Worm (Caenorhabditis elegans): ENCODE results near the gene ttbk-2.2.
"Not testable (repeated sequence)": the region's sequence is repeated elsewhere in the genome, so short reads cannot be mapped to it uniquely, and the experiment has no call there.

The ttbk-2.2 gene

DNA sequence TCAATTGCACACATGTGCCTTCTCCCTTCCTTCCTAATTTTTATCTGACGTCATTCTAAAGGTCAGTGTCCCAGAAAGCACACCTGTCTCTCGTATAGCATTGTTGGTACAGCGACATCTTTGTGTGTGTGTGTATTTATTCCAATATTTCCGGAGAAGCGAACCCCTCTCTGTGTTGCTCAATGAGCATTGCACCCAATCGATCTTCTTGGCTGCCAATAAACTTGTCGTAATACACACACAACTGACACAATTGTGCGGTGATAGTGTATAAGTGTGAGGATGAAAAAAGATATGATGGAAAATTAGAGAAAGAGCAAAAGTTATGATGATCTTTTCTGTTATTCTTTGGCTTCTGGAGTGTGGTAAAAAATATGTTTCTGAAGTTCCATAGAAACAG lies 9.8 kb upstream of the ttbk-2.2 start:
- TF ChIP-seq daf-16 (GFP tag; optimal IDR thresholded peaks at IDR 0.05) (peak in 1 of 2 experiments; percentile 60), daf-16 (tag; optimal IDR thresholded peaks at IDR 0.05) (no peak), unc-39 (tag; optimal IDR thresholded peaks at IDR 0.05) (no peak), fkh-10 (GFP tag; optimal IDR thresholded peaks at IDR 0.05) (no peak), mes-2 (tag; optimal IDR thresholded peaks at IDR 0.05; ENCODE audit: poor library complexity, severe bottlenecking) (no peak)

DNA sequence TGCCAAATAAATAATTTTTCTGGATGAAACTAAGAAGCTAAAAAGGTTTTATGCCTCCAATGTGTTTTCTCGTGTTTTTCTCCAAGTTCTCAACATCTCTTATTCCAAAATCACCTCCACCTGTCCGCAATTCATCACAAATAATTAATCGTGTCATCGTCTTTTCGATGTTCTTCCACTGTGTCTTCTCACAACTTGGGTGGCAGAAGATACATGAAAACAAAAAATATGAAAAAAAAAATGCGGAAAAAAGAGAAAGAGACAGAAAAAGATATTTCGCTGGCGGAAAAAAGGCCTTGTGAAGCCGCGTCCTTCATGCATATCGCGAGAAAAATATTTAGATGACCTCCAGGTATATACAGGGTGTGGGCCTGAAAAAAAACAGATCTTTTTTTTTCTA lies 7.0 kb upstream of the ttbk-2.2 start:
- TF ChIP-seq lin-29 (GFP tag; IDR thresholded peaks at IDR 0.05) (no peak), snpc-4 (tag; optimal IDR thresholded peaks at IDR 0.05) (no peak), unc-62 (GFP tag; optimal IDR thresholded peaks at IDR 0.05 in 1 of 2) (peak in 1 of 2 experiments; percentile 16), unc-62 (tag; optimal IDR thresholded peaks at IDR 0.05) (no peak), Y5F2A.4 (GFP tag; optimal IDR thresholded peaks at IDR 0.05) (no peak)

DNA sequence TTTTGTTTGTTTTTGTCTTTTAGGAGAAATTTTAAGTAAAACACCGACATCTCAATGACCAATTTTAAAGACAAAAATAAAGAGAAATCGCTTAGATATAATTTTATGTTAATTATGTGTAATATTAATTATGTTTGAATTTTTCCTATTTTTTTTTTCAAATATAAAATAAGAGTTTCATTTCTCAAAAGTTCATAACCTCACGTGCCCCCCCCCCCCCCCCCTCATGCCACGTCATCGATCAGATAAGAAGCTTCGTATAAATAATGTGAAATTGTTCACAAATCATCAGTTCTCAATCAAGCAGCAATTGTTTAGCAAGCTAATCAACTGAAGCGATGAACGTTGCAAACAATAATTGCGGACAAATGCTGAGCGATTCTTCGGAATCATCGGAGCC lies 3.8 kb upstream of the ttbk-2.2 start, which contains the start of gene C02B10.6:
Gene C02B10.6 (plus strand): TSS at position 301 of the 400 bp plus-strand sequence.
- not testable (repeated sequence) for TF ChIP-seq nhr-111 (GFP tag; optimal IDR thresholded peaks at IDR 0.05); ZK337.2 (GFP tag; IDR thresholded peaks at IDR 0.05); T20F7.1 (GFP tag; optimal IDR thresholded peaks at IDR 0.05)

DNA sequence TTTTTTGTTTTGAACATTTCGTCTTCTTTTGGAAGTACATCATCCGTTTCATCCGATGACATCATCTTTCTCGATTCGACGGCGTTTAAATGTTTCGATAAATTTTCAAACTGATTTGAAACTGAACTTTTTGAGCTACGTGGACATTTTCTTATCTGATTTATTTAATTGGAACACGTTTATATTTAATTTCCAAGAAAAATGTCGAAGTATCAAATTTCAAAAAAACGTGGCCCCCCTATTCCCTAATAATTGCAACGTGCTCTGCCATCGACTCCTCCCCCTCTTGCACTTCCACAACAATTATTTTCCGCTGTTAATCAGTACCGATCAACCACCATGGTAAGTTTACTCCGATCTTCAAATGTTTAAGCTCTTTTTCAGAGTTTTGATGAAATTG lies 1.8 kb upstream of the ttbk-2.2 start, which contains the start of the genes R13H9.6 and rmd-6:
Gene R13H9.6 (minus strand): TSS at position 101 of the 400 bp plus-strand sequence.
Gene rmd-6 (plus strand): TSS at position 305 of the 400 bp plus-strand sequence.
- TF ChIP-seq nhr-41 (GFP tag; IDR thresholded peaks at IDR 0.05); ZK337.2 (GFP tag; IDR thresholded peaks at IDR 0.05); ceh-28 (tag; optimal IDR thresholded peaks at IDR 0.05): not testable (repeated sequence)

DNA sequence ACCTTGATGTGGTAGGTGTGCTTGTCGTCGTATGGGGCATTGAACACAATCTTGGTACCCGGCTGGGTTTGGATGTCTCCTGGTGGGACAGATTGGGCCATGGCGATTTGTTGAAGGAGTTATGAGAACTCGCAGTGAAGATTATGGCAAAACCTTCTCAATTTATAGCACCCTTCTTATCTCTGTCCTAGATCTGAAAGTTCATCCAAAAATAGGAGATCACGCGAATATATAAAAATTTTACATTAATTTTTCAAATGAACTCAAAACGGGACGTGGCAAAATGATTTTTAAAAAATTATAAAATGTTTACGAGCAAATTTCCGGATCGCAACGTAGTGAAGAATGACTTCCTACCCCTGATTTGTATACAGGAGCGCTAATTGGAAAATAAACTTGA lies 1.8 kb downstream of the ttbk-2.2 start, which contains the start of gene msp-53:
Gene msp-53 (minus strand): TSS at position 101 of the 400 bp plus-strand sequence.
- TF ChIP-seq nhr-77, ceh-82, F37D6.2 (tag; optimal IDR thresholded peaks at IDR 0.05): not testable (repeated sequence)

DNA sequence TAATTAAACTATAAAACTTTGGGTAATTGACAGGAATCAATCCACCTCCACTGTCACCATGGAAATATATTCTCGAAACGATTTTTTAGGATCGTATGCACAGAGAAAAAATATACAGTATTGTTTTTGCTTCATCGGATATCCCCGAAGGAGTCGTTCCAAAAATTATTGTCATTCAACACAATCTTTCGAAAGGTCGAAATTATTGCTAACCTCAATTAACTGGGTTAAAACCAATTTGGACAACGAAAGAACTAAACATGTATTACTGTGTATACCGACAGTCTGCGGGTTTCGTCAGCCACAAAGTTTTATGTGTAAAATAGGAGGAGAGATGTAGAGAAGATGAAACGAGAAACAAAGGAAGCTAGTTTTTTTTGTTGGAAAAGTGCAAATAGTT lies 3.5 kb downstream of the ttbk-2.2 start:
- 0 out of 2 replicates have a peak, but pooled peaks have one; percentile 35 for TF ChIP-seq Y105C5A.15 (GFP tag; IDR thresholded peaks at IDR 0.05)
- no peak for TF ChIP-seq nhr-28 (tag; optimal IDR thresholded peaks at IDR 0.05)
- TF ChIP-seq daf-16 (GFP tag; optimal IDR thresholded peaks at IDR 0.05): no peak
- no peak for TF ChIP-seq daf-16 (tag; optimal IDR thresholded peaks at IDR 0.05)
- TF ChIP-seq zip-11 (GFP tag; IDR thresholded peaks at IDR 0.05): no peak
- TF ChIP-seq F44E2.7 (GFP tag; IDR thresholded peaks at IDR 0.05): no peak
- TF ChIP-seq dmd-8 (GFP tag; IDR thresholded peaks at IDR 0.05): no peak
- no peak for TF ChIP-seq lir-3 (tag; optimal IDR thresholded peaks at IDR 0.05)
- no peak for TF ChIP-seq lin-1 (GFP tag; IDR thresholded peaks at IDR 0.05)
- TF ChIP-seq dpl-1 (GFP tag; optimal IDR thresholded peaks at IDR 0.05): no peak
- TF ChIP-seq nhr-237 (tag; optimal IDR thresholded peaks at IDR 0.05): no peak
- no peak for TF ChIP-seq hif-1 (tag; optimal IDR thresholded peaks at IDR 0.05)
- no peak for TF ChIP-seq Y5F2A.4 (GFP tag; optimal IDR thresholded peaks at IDR 0.05)
- TF ChIP-seq rbr-2 (tag; optimal IDR thresholded peaks at IDR 0.05): no peak
- TF ChIP-seq daf-8 (GFP tag; IDR thresholded peaks at IDR 0.05): no peak
- no peak for TF ChIP-seq daf-12 (tag; optimal IDR thresholded peaks at IDR 0.05)
- TF ChIP-seq F10B5.3 (tag; optimal IDR thresholded peaks at IDR 0.05): no peak
- TF ChIP-seq snpc-1.2 (GFP tag; IDR thresholded peaks at IDR 0.05): peak; percentile 97
- TF ChIP-seq nhr-25 (tag; optimal IDR thresholded peaks at IDR 0.05; ENCODE audit: borderline replicate concordance, insufficient read depth): no peak
- TF ChIP-seq T20F7.1 (GFP tag; optimal IDR thresholded peaks at IDR 0.05): no peak
- TF ChIP-seq lin-15B (tag; optimal IDR thresholded peaks at IDR 0.05): no peak
- no peak for TF ChIP-seq ceh-62 (tag; optimal IDR thresholded peaks at IDR 0.05)
- TF ChIP-seq lin-38 (GFP tag; IDR thresholded peaks at IDR 0.05): peak; percentile 36; the same call in 1 of the 2 replicates
- no peak for TF ChIP-seq set-16 (GFP tag; IDR thresholded peaks at IDR 0.05)
- no peak for TF ChIP-seq nhr-76 (tag; optimal IDR thresholded peaks at IDR 0.05)
- TF ChIP-seq saeg-2 (GFP tag; IDR thresholded peaks at IDR 0.05): no peak
- TF ChIP-seq madf-5 (GFP tag; IDR thresholded peaks at IDR 0.05): no peak
- no peak for TF ChIP-seq unc-62 (GFP tag; optimal IDR thresholded peaks at IDR 0.05 in 1 of 2)
- TF ChIP-seq unc-62 (tag; optimal IDR thresholded peaks at IDR 0.05): no peak
- no peak for TF ChIP-seq ceh-44 (GFP tag; IDR thresholded peaks at IDR 0.05)

All from whole organism, L4 larva.